Fruit fly (Drosophila melanogaster) whole organism, prepupa: ENCODE data around the gene Aplip1.
A peak's percentile ranks its signal among the peaks of the same experiment; 100 is the strongest.

Experiments used
- Blimp-1 ChIP-seq: fragments of 200-800 bp; sonication (Bioruptor generic); optimal IDR thresholded peaks from 3 replicates; lab custom pipeline; 2017; ENCODE audit warnings: missing biosample characterization, missing genetic modification characterization, mild to moderate bottlenecking, moderate library complexity, missing genetic modification reagents
- CG11294 ChIP-seq: fragments of 200-800 bp; sonication (Bioruptor generic); IDR thresholded peaks from 2 replicates; pipeline ENCODE4 v1.3.6; 2022; ENCODE audit warnings: missing biosample characterization, missing genetic modification characterization
- CG11762 ChIP-seq: fragments of 200-800 bp; sonication (Bioruptor generic); optimal IDR thresholded peaks from 3 replicates; lab custom pipeline; 2016; ENCODE audit warnings: missing biosample characterization, missing genetic modification characterization; ENCODE audit not compliant: insufficient read depth
- CG11902 ChIP-seq: fragments of 200-800 bp; sonication (Bioruptor generic); optimal IDR thresholded peaks from 3 replicates; lab custom pipeline; 2016; ENCODE audit warnings: missing biosample characterization, missing genetic modification characterization
- CG16779 ChIP-seq: fragments of 200-800 bp; sonication (Bioruptor generic); optimal IDR thresholded peaks from 3 replicates; lab custom pipeline; 2017; ENCODE audit warnings: missing biosample characterization, mild to moderate bottlenecking, missing genetic modification characterization
- CG3032 ChIP-seq: fragments of 200-800 bp; optimal IDR thresholded peaks from 2 replicates; lab custom pipeline; 2019; ENCODE audit warnings: missing biosample characterization, mild to moderate bottlenecking, missing genetic modification characterization, moderate library complexity
- CG31627 ChIP-seq: fragments of 200-800 bp; sonication (Bioruptor generic); optimal IDR thresholded peaks from 3 replicates; lab custom pipeline; 2016; ENCODE audit warnings: missing biosample characterization, missing genetic modification characterization
- CG32006 ChIP-seq: fragments of 200-800 bp; sonication (Bioruptor generic); optimal IDR thresholded peaks from 3 replicates; lab custom pipeline; 2017; ENCODE audit warnings: missing biosample characterization, mild to moderate bottlenecking, missing genetic modification characterization
- CG6163 ChIP-seq: fragments of 200-800 bp; sonication (Bioruptor generic); IDR thresholded peaks from 3 replicates; pipeline ENCODE4 v1.3.6; 2022; ENCODE audit warnings: missing biosample characterization, missing genetic modification characterization
- CG6792 ChIP-seq: fragments of 200-800 bp; sonication (Bioruptor generic); optimal IDR thresholded peaks from 3 replicates; lab custom pipeline; 2016; ENCODE audit warnings: missing biosample characterization, missing genetic modification characterization
- CG6854 ChIP-seq: fragments of 200-800 bp; sonication (Bioruptor generic); optimal IDR thresholded peaks from 2 replicates; lab custom pipeline; 2017; ENCODE audit warnings: missing biosample characterization, mild to moderate bottlenecking, missing genetic modification characterization
- CG8319 ChIP-seq: fragments of 200-800 bp; sonication (Bioruptor generic); optimal IDR thresholded peaks from 3 replicates; lab custom pipeline; 2016; ENCODE audit warnings: missing biosample characterization, missing genetic modification characterization
- CG8632 ChIP-seq: fragments of 200-800 bp; sonication (Bioruptor generic); optimal IDR thresholded peaks from 3 replicates; lab custom pipeline; 2016; ENCODE audit warnings: missing biosample characterization, missing genetic modification characterization
- CG9139 ChIP-seq: fragments of 200-800 bp; sonication (Bioruptor generic); optimal IDR thresholded peaks from 3 replicates; lab custom pipeline; 2017; ENCODE audit warnings: missing biosample characterization, mild to moderate bottlenecking, missing genetic modification characterization
- Eip78C ChIP-seq: fragments of 200-800 bp; sonication (Bioruptor generic); peaks from one replicate; lab custom pipeline; 2016; ENCODE audit warnings: missing biosample characterization, missing genetic modification characterization
- Eip93F ChIP-seq: fragments of 200-800 bp; sonication (Bioruptor generic); optimal IDR thresholded peaks from 2 replicates; lab custom pipeline; 2016; ENCODE audit warnings: missing biosample characterization, mild to moderate bottlenecking, missing genetic modification characterization
- Hr39 ChIP-seq: fragments of 200-800 bp; sonication (Bioruptor generic); optimal IDR thresholded peaks from 2 replicates; lab custom pipeline; 2016; ENCODE audit warnings: missing biosample characterization, missing genetic modification characterization
- Lpt ChIP-seq: fragments of 200-800 bp; sonication (Bioruptor generic); optimal IDR thresholded peaks from 3 replicates; lab custom pipeline; 2016; ENCODE audit warnings: missing biosample characterization, missing genetic modification characterization
- Met ChIP-seq: fragments of 200-800 bp; sonication (Bioruptor generic); optimal IDR thresholded peaks from 3 replicates; lab custom pipeline; 2016; ENCODE audit warnings: missing biosample characterization, missing genetic modification characterization
- OdsH ChIP-seq: fragments of 200-800 bp; sonication (Bioruptor generic); optimal IDR thresholded peaks from 3 replicates; lab custom pipeline; 2016; ENCODE audit warnings: missing biosample characterization, missing genetic modification characterization
- Smox ChIP-seq: fragments of 200-800 bp; sonication (Bioruptor generic); optimal IDR thresholded peaks from 3 replicates; lab custom pipeline; 2016; ENCODE audit warnings: missing biosample characterization, missing genetic modification characterization
- Sox14 ChIP-seq: fragments of 200-800 bp; sonication (Bioruptor generic); optimal IDR thresholded peaks from 3 replicates; lab custom pipeline; 2016; ENCODE audit warnings: missing biosample characterization, missing genetic modification characterization
- Sox15 ChIP-seq: fragments of 200-800 bp; sonication (Bioruptor generic); optimal IDR thresholded peaks from 3 replicates; lab custom pipeline; 2016; ENCODE audit warnings: missing biosample characterization, missing genetic modification characterization
- achi ChIP-seq: fragments of 200-800 bp; sonication (Bioruptor generic); optimal IDR thresholded peaks from 3 replicates; lab custom pipeline; 2016; ENCODE audit warnings: missing biosample characterization, missing genetic modification characterization
- acj6 ChIP-seq: fragments of 200-800 bp; sonication (Bioruptor generic); optimal IDR thresholded peaks from 3 replicates; lab custom pipeline; 2016; ENCODE audit warnings: missing biosample characterization, missing genetic modification characterization
- dsx ChIP-seq: fragments of 200-800 bp; optimal IDR thresholded peaks from 3 replicates; lab custom pipeline; 2019; ENCODE audit warnings: missing biosample characterization, mild to moderate bottlenecking, missing genetic modification characterization, moderate library complexity; ENCODE audit not compliant: poor library complexity, severe bottlenecking
- fd59A ChIP-seq: fragments of 200-800 bp; sonication (Bioruptor generic); optimal IDR thresholded peaks from 2 replicates; lab custom pipeline; 2017; ENCODE audit warnings: missing biosample characterization, mild to moderate bottlenecking, missing genetic modification characterization, missing genetic modification reagents
- fkh ChIP-seq: fragments of 200-800 bp; sonication (Bioruptor generic); optimal IDR thresholded peaks from 3 replicates; lab custom pipeline; 2017; ENCODE audit warnings: missing biosample characterization, mild to moderate bottlenecking, missing genetic modification characterization, moderate library complexity
- lz ChIP-seq: fragments of 200-800 bp; sonication (Bioruptor generic); optimal IDR thresholded peaks from 3 replicates; lab custom pipeline; 2016; ENCODE audit warnings: missing biosample characterization, missing genetic modification characterization
- net ChIP-seq: fragments of 200-800 bp; sonication (Bioruptor generic); optimal IDR thresholded peaks from 3 replicates; lab custom pipeline; 2016; ENCODE audit warnings: missing biosample characterization, missing genetic modification characterization
- pdm3 ChIP-seq: fragments of 200-800 bp; sonication (Bioruptor generic); optimal IDR thresholded peaks from 3 replicates; lab custom pipeline; 2016; ENCODE audit warnings: missing biosample characterization, missing genetic modification characterization
- salr ChIP-seq, 2 experiments: fragments of 200-800 bp; sonication (Bioruptor generic); optimal IDR thresholded peaks; 3 replicates each; lab custom pipeline; 2016 to 2018; ENCODE audit warnings: missing biosample characterization in 2 of 2, missing genetic modification characterization in 2 of 2, mild to moderate bottlenecking in 1 of 2
- svp ChIP-seq: fragments of 200-800 bp; sonication (Bioruptor generic); peaks from one replicate; lab custom pipeline; 2016; ENCODE audit warnings: missing biosample characterization, missing genetic modification characterization
- vri ChIP-seq: fragments of 200-800 bp; sonication (Bioruptor generic); optimal IDR thresholded peaks from 3 replicates; lab custom pipeline; 2016; ENCODE audit warnings: missing biosample characterization, mild to moderate bottlenecking, missing genetic modification characterization

The Aplip1 gene

DNA sequence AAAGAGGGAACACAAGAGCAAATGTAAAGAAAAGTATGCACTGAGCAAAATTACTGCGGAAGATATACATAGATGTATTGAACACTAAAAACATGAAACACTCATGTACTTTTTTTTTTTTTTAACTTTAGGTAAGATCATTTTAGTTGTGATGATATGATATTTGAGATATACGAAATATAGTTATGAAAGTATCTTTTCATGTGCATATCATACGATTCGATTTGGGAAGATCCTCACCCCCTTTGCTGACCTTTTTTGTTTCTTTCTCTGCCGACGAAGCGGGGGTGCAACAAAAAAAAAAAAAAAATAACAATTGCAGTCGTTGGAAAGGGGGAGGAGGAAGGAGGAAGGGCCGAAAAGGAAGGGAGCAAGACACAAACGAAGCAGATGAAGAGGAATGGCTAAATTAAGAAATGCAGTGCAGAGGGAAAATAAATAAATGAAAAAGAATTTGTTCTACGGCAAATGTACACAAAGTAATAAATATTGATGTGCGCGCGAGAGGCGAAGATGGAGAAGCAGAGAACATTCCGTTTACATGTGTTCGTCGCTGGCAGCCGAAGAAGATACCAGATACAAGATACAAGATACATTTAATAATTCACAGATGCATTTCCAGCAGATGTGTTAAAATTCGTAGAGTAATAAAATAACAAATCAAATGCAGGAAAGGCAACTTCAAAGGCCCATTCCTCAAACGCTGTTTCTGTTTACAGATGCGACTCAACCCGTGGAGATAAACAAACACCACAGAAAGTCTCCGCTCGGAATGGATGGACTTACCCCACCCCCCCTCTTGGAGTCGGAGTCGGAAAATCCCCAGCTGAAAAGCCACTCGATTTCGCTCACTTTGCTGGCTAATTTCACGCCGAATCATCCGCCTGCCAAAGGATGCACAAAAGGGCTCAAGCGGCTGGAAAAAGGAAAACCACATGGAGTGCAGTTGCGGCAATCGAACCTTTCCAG lies 28.9 kb upstream of the Aplip1 start (continued):
- no peak for TF ChIP-seq CG9139 (GFP tag; lab: Kevin White, UChicago)
- TF ChIP-seq Sox14 (GFP tag; lab: Kevin White, UChicago) = peak; percentile 12
- peak; percentile 8 for TF ChIP-seq CG6792 (GFP tag; lab: Kevin White, UChicago)
- TF ChIP-seq Eip93F (GFP tag; lab: Kevin White, UChicago) = no peak
- TF ChIP-seq fd59A (GFP tag; lab: Kevin White, UChicago) = peak; percentile 22
- TF ChIP-seq CG31627 = peak; percentile 43
- TF ChIP-seq CG16779 (tag; lab: Kevin White, UChicago) = peak; percentile 4
- peak; percentile 45 for TF ChIP-seq achi (GFP tag; lab: Kevin White, UChicago)
- peak; percentile 13 for TF ChIP-seq net (GFP tag; lab: Kevin White, UChicago)
- TF ChIP-seq CG8632 (GFP tag; lab: Kevin White, UChicago) = peak; percentile 15

DNA sequence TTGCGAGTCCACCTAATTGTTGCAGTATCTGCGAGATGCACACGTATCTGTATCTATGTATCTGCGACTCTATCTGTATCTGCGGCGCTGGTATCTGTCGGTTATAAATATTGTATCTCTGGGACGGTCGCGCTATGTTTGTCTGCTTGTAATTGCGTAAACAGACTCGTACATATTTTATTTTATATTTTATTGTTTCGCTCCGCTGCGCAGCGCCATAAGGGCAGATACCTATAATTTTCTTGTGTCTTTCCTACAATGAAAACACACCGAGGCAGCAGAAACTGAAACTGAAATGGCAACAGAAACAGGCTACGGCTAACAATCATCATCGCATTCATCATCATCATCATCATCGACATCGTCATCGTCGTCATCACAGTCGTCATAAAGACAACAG lies 27.7 kb upstream of the Aplip1 start:
- TF ChIP-seq salr (GFP tag; optimal IDR thresholded peaks at IDR 0.05; lab: Kevin White, UChicago) = no peak
- no peak for TF ChIP-seq Lpt (GFP tag; lab: Kevin White, UChicago)
- TF ChIP-seq CG11294 = no peak
- TF ChIP-seq Met (GFP tag; lab: Kevin White, UChicago) = no peak
- peak; percentile 64 for TF ChIP-seq dsx
- TF ChIP-seq fd59A (GFP tag; lab: Kevin White, UChicago) = no peak
- peak; percentile 48 for TF ChIP-seq Eip78C (GFP tag; lab: Kevin White, UChicago)
- TF ChIP-seq acj6 = no peak
- peak; percentile 52 for TF ChIP-seq fkh (GFP tag; lab: Kevin White, UChicago)
- TF ChIP-seq svp = peak; percentile 15
- TF ChIP-seq achi (GFP tag; lab: Kevin White, UChicago) = no peak
- TF ChIP-seq Eip93F (GFP tag; lab: Kevin White, UChicago) = no peak
- TF ChIP-seq CG6854 (GFP tag; lab: Kevin White, UChicago) = no peak
- TF ChIP-seq CG3032 = no peak
- no peak for TF ChIP-seq CG11762 (GFP tag; lab: Kevin White, UChicago)
- no peak for TF ChIP-seq lz
- TF ChIP-seq Smox (GFP tag; lab: Kevin White, UChicago) = no peak

dm6 chr3L:1169617-1170016 lies 26.5 kb upstream of the Aplip1 start:
- TF ChIP-seq vri (GFP tag; lab: Kevin White, UChicago) = peak; percentile 31
- peak; percentile 61 for TF ChIP-seq svp
- TF ChIP-seq salr (GFP tag; optimal IDR thresholded peaks at IDR 0.05; lab: Kevin White, UChicago) = no peak
- TF ChIP-seq fkh (GFP tag; lab: Kevin White, UChicago) = peak; percentile 11
- TF ChIP-seq, all 60 proteins: peak for 3

DNA sequence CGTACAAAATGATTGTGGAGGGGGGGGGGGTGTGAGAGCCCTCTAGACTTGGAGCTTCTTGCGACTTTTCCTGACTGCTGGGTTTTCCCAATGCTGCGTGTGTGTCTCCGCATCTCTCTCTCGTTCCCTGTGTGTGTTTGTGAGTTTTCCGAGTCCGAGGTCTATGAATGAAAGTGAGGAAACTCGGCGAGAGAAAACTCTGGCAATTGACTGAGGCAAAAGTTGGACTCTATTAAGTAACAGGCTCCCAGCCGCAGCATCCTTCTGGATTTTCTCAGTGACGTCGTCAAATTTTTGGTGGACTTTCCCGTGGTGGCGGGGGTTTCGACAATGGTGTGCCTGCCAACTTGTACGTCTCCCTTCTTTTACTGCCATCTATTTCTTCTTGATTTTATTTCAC lies 25.5 kb upstream of the Aplip1 start:
- TF ChIP-seq Lpt (GFP tag; lab: Kevin White, UChicago) (no peak), Hr39 (GFP tag; lab: Kevin White, UChicago) (no peak), CG8319 (GFP tag; lab: Kevin White, UChicago) (no peak), CG6163 (GFP tag; lab: Robert Waterston, UW) (no peak), Blimp-1 (GFP tag; lab: Kevin White, UChicago) (no peak), Smox (GFP tag; lab: Kevin White, UChicago) (no peak), Sox15 (GFP tag; lab: Kevin White, UChicago) (no peak), CG32006 (GFP tag; lab: Kevin White, UChicago) (no peak), lz (no peak), pdm3 (GFP tag; lab: Kevin White, UChicago) (no peak), CG31627 (no peak), OdsH (GFP tag; lab: Kevin White, UChicago) (no peak), CG11902 (GFP tag; lab: Kevin White, UChicago) (no peak)
